Worm (Caenorhabditis elegans) whole organism, L1 larva: ENCODE measurements around the gene ZK1240.3.

Experiments used
- fkh-10 ChIP-seq: sonication (generic microtip); optimal IDR thresholded peaks from 2 replicates; lab custom pipeline; 2017; ENCODE audit warnings: missing biosample characterization, missing genetic modification reagents, missing genetic modification characterization
- nhr-76 ChIP-seq: sonication (generic microtip); optimal IDR thresholded peaks from 2 replicates; lab custom pipeline; 2017; ENCODE audit warnings: missing biosample characterization, missing genetic modification characterization

DNA sequence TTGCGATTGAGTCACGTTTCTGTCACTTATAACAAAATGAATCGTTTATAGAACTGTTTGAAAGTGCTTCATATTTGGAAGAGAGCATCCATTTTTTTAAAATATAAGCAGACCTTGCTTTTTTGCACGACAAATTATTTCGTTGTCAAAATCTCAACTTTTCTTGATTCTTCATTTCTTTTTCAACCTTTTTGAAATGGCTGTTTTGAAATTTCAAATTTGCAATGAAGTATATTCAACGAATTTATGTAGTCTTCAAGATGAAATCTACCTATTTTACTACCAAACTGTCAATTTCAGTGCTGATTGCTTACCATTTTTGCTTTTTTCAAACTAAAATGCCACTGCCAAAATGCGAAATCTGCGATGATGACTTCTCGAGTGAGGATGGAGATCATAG, 13.4 kb upstream of the ZK1240.3 start, which contains the start of gene B0281.3:
- TF ChIP-seq nhr-76 (tag; lab: Kevin White, UChicago) (no peak), fkh-10 (GFP tag; lab: Kevin White, UChicago) (no peak)
